Worm (Caenorhabditis elegans) whole organism, L1 larva: ENCODE measurements around the gene srx-60.

Source experiments
- C16A3.4 ChIP-seq: fragments of 150-350 bp; optimal IDR thresholded peaks from 2 replicates; lab custom pipeline; 2014; ENCODE audit warnings: missing biosample characterization, missing genetic modification characterization
- C34B4.2 ChIP-seq: sonication (generic microtip); optimal IDR thresholded peaks from 2 replicates; lab custom pipeline; 2017; ENCODE audit warnings: mild to moderate bottlenecking, missing genetic modification characterization, missing compliant biosample characterization
- aha-1 ChIP-seq: fragments of 150-350 bp; optimal IDR thresholded peaks from 2 replicates; lab custom pipeline; 2014; ENCODE audit warnings: missing biosample characterization, missing genetic modification characterization
- alr-1 ChIP-seq: fragments of 200-800 bp; sonication (Bioruptor generic); optimal IDR thresholded peaks from 2 replicates; lab custom pipeline; 2018; ENCODE audit warnings: borderline replicate concordance, mild to moderate bottlenecking, missing genetic modification characterization, missing compliant biosample characterization
- ama-1 ChIP-seq: fragments of 150-350 bp; optimal IDR thresholded peaks from 2 replicates; lab custom pipeline; 2014
- blmp-1 ChIP-seq: fragments of 150-350 bp; optimal IDR thresholded peaks from 2 replicates; lab custom pipeline; 2014; ENCODE audit warnings: missing biosample characterization, missing genetic modification characterization
- ceh-63 ChIP-seq: fragments of 200-800 bp; sonication (Bioruptor generic); optimal IDR thresholded peaks from 2 replicates; lab custom pipeline; 2018; ENCODE audit warnings: mild to moderate bottlenecking, missing genetic modification characterization, missing compliant biosample characterization
- ceh-8 ChIP-seq: fragments of 200-800 bp; sonication (Bioruptor generic); optimal IDR thresholded peaks from 2 replicates; lab custom pipeline; 2018; ENCODE audit warnings: mild to moderate bottlenecking, missing genetic modification characterization, moderate library complexity, missing compliant biosample characterization
- ces-1 ChIP-seq: fragments of 150-350 bp; optimal IDR thresholded peaks from 2 replicates; lab custom pipeline; 2014; ENCODE audit warnings: missing biosample characterization, missing genetic modification reagents, missing genetic modification characterization
- dpl-1 ChIP-seq, 3 experiments: fragments of 150-350 bp in 2 of 3; sonication (generic microtip) in 1 of 3; optimal IDR thresholded peaks; 2 replicates each; lab custom pipeline; 2014 to 2017; ENCODE audit warnings: missing biosample characterization in 3 of 3, missing genetic modification characterization in 3 of 3, missing genetic modification reagents in 3 of 3
- dsc-1 ChIP-seq: sonication (generic microtip); optimal IDR thresholded peaks from 2 replicates; lab custom pipeline; 2016; ENCODE audit warnings: mild to moderate bottlenecking, missing genetic modification characterization, missing compliant biosample characterization
- efl-1 ChIP-seq, 4 experiments: fragments of 150-350 bp; optimal IDR thresholded peaks in 3 of 4; peaks in 1 of 4; 1 replicate in 1 of 4; 2 replicates in 3 of 4; lab custom pipeline; 2014; ENCODE audit warnings: missing biosample characterization in 2 of 4, missing genetic modification characterization in 2 of 4, missing genetic modification reagents in 2 of 4
- efl-3 ChIP-seq: fragments of 200-800 bp; sonication (Bioruptor generic); optimal IDR thresholded peaks from 2 replicates; lab custom pipeline; 2018; ENCODE audit warnings: mild to moderate bottlenecking, missing genetic modification characterization, missing compliant biosample characterization
- egl-13 ChIP-seq: sonication (generic microtip); optimal IDR thresholded peaks from 2 replicates; lab custom pipeline; 2016; ENCODE audit warnings: missing genotype, missing genetic modification reagents, missing genetic modification characterization, missing compliant biosample characterization
- egl-27 ChIP-seq, 2 experiments: fragments of 150-350 bp in 1 of 2; sonication (generic microtip); optimal IDR thresholded peaks; 3 replicates each; lab custom pipeline; 2017 to 2018; ENCODE audit warnings: missing biosample characterization in 2 of 2, missing genetic modification characterization in 2 of 2, missing genetic modification reagents in 2 of 2
- elt-2 ChIP-seq: sonication (generic microtip); optimal IDR thresholded peaks from 2 replicates; lab custom pipeline; 2016; ENCODE audit warnings: missing genetic modification characterization, mild to moderate bottlenecking, inconsistent platforms, missing compliant biosample characterization, missing genetic modification reagents
- hpl-2 ChIP-seq: fragments of 150-350 bp; optimal IDR thresholded peaks from 2 replicates; lab custom pipeline; 2014; ENCODE audit warnings: missing biosample characterization, missing genetic modification reagents, missing genetic modification characterization
- irx-1 ChIP-seq: sonication (generic microtip); optimal IDR thresholded peaks from 2 replicates; lab custom pipeline; 2016; ENCODE audit warnings: missing genetic modification characterization, missing compliant biosample characterization
- isw-1 ChIP-seq: fragments of 200-800 bp; sonication (Bioruptor generic); IDR thresholded peaks from 2 replicates; pipeline ENCODE4 v1.3.6; 2022; ENCODE audit warnings: missing genetic modification characterization, missing compliant biosample characterization
- lin-39 ChIP-seq: fragments of 150-350 bp; optimal IDR thresholded peaks from 2 replicates; lab custom pipeline; 2014; ENCODE audit warnings: missing biosample characterization, missing genetic modification reagents, missing genetic modification characterization
- lir-3 ChIP-seq: sonication (generic microtip); optimal IDR thresholded peaks from 2 replicates; lab custom pipeline; 2016; ENCODE audit warnings: mild to moderate bottlenecking, missing genetic modification characterization, moderate library complexity, missing compliant biosample characterization; ENCODE audit not compliant: poor library complexity
- lsy-2 ChIP-seq, 2 experiments: fragments of 150-350 bp; optimal IDR thresholded peaks; 2 replicates each; lab custom pipeline; 2014; ENCODE audit warnings: missing biosample characterization in 2 of 2, missing genetic modification characterization in 2 of 2
- mab-9 ChIP-seq: fragments of 200-800 bp; sonication (Bioruptor generic); IDR thresholded peaks from 2 replicates; pipeline ENCODE4 v1.3.6; 2022; ENCODE audit warnings: missing genetic modification reagents, missing genetic modification characterization, missing compliant biosample characterization
- nhr-237 ChIP-seq: fragments of 150-350 bp; optimal IDR thresholded peaks from 2 replicates; lab custom pipeline; 2014; ENCODE audit warnings: missing biosample characterization, missing genetic modification characterization
- nhr-76 ChIP-seq: sonication (generic microtip); optimal IDR thresholded peaks from 2 replicates; lab custom pipeline; 2017; ENCODE audit warnings: missing biosample characterization, missing genetic modification characterization
- nhr-84 ChIP-seq: sonication (generic microtip); optimal IDR thresholded peaks from 2 replicates; lab custom pipeline; 2017; ENCODE audit warnings: missing biosample characterization, missing genetic modification characterization
- pqm-1 ChIP-seq: sonication (generic microtip); optimal IDR thresholded peaks from 3 replicates; lab custom pipeline; 2017; ENCODE audit warnings: missing biosample characterization, missing genetic modification characterization
- skn-1 ChIP-seq: fragments of 150-350 bp; optimal IDR thresholded peaks from 2 replicates; lab custom pipeline; 2014; ENCODE audit warnings: missing biosample characterization, missing genetic modification characterization
- snpc-4 ChIP-seq: fragments of 150-350 bp; optimal IDR thresholded peaks from 2 replicates; lab custom pipeline; 2014; ENCODE audit warnings: missing biosample characterization, missing genetic modification characterization
- snu-23 ChIP-seq: sonication (generic microtip); optimal IDR thresholded peaks from 2 replicates; lab custom pipeline; 2016; ENCODE audit warnings: missing genetic modification characterization, missing compliant biosample characterization
- sptf-1 ChIP-seq: fragments of 150-350 bp; optimal IDR thresholded peaks from 2 replicates; lab custom pipeline; 2014; ENCODE audit warnings: missing biosample characterization, missing genetic modification characterization
- tbx-2 ChIP-seq: sonication (generic microtip); optimal IDR thresholded peaks from 2 replicates; lab custom pipeline; 2016; ENCODE audit warnings: missing genetic modification characterization, missing compliant biosample characterization
- tlp-1 ChIP-seq: fragments of 150-350 bp; optimal IDR thresholded peaks from 2 replicates; lab custom pipeline; 2014; ENCODE audit warnings: missing biosample characterization, missing genetic modification characterization
- unc-98 ChIP-seq: fragments of 200-800 bp; sonication (Bioruptor generic); IDR thresholded peaks from 2 replicates; pipeline ENCODE4 v1.3.6; 2022; ENCODE audit warnings: missing genetic modification characterization, missing compliant biosample characterization
- xbp-1 ChIP-seq: sonication (generic microtip); optimal IDR thresholded peaks from 2 replicates; lab custom pipeline; 2016; ENCODE audit warnings: missing genetic modification characterization, missing compliant biosample characterization
- zag-1 ChIP-seq: fragments of 150-350 bp; optimal IDR thresholded peaks from 2 replicates; lab custom pipeline; 2014; ENCODE audit warnings: missing biosample characterization, missing genetic modification characterization
- zip-4 ChIP-seq: fragments of 200-800 bp; sonication (Bioruptor generic); optimal IDR thresholded peaks from 2 replicates; lab custom pipeline; 2018; ENCODE audit warnings: mild to moderate bottlenecking, missing genetic modification characterization, moderate library complexity, missing compliant biosample characterization
- ztf-4 ChIP-seq: fragments of 150-350 bp; optimal IDR thresholded peaks from 2 replicates; lab custom pipeline; 2014; ENCODE audit warnings: missing biosample characterization, missing genetic modification characterization

The srx-60 gene

DNA sequence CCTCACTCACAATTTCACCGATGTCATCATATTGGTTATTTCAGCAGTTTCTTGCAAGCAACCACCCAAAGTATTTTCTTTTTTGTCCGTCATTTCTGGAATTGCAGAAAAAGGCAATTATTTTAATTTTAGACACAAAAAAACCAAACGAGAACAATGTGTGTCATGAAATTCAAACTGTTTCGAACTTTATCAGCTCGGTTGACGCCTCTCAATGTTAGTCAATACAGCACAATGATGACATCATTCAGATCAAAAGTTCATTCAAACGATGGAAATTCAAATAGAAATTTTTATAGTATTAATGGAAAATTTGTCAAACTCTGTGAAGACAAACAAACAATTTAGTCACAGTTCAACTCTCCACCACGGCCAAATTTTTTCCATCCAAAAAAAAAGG lies 8.8 kb upstream of the srx-60 start, which contains the start of gene fbxa-105:
Gene fbxa-105 (minus strand): TSS at position 97 of the 400 bp plus-strand sequence.
- TF ChIP-seq nhr-84 (tag; lab: Kevin White, UChicago), result no peak
- no peak for TF ChIP-seq snpc-4 (tag; lab: Kevin White, UChicago)
- TF ChIP-seq hpl-2, result no peak
- peak; percentile 3 for TF ChIP-seq elt-2 (tag; lab: Kevin White, UChicago)
- TF ChIP-seq ama-1 (lab: Kevin White, UChicago), result no peak
- no peak for TF ChIP-seq lir-3 (tag; lab: Kevin White, UChicago)
- TF ChIP-seq pqm-1 (tag; lab: Kevin White, UChicago), result no peak
- TF ChIP-seq zag-1 (tag; lab: Kevin White, UChicago), result no peak
- no peak for TF ChIP-seq blmp-1 (tag; lab: Kevin White, UChicago)
- TF ChIP-seq efl-1 (optimal IDR thresholded peaks at IDR 0.05; lab: Kevin White, UChicago), result no peak
- peak in 1 of 2 experiments; percentile 19 for TF ChIP-seq efl-1 (GFP tag; optimal IDR thresholded peaks at IDR 0.05 in 1 of 2; lab: Kevin White, UChicago)
- no peak for TF ChIP-seq aha-1 (tag; lab: Kevin White, UChicago)
- TF ChIP-seq, all 84 proteins: peak for 2

DNA sequence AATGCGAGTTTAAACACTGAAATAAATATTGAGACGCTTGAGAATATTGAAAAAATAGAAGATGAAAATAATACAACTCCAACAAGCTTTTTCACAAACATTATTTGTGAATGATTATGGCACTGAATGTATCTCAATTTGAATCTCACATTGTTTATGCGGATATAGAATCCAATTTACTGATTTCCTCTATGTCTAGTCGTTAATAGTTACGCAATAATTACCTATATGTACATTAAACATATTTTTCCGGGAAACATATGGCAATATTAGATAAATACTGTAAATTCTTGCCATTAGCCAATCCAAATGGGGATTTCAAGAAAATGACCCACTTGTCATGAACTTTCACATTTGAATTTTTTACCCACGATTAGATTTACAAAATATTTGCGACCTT lies 5.3 kb upstream of the srx-60 start, which contains the start of gene srx-9:
Gene srx-9 (minus strand): TSS at position 101 of the 400 bp plus-strand sequence.
- TF ChIP-seq isw-1 (GFP tag; lab: Robert Waterston, UW) (no peak), tlp-1 (no peak), skn-1 (tag; lab: Kevin White, UChicago) (no peak), snpc-4 (tag; lab: Kevin White, UChicago) (no peak), efl-1 (optimal IDR thresholded peaks at IDR 0.05; lab: Kevin White, UChicago) (no peak), efl-1 (GFP tag; optimal IDR thresholded peaks at IDR 0.05 in 1 of 2; lab: Kevin White, UChicago) (no peak)

DNA sequence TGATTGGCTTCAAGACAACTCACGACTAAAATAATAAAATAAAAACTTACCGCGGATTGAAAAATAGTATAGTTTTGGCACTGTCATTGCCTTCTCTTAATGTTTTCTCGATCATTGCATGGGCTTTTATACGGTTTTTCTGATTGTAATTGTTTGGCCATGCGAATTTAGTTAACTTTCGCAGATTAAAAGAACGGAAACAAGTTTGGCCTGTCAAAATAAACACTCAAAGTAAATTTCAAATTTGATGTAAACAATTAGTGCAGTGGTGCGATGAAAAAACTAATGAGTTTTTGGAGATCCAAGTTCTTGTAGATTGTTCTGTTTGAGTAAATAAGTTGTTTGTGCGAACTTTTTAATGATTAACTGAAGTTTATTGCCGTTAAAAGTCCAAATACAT lies 1.5 kb upstream of the srx-60 start, which contains the start of gene gst-41:
Gene gst-41 (minus strand): TSS at position 101 of the 400 bp plus-strand sequence.
- TF ChIP-seq sptf-1, result no peak
- no peak for TF ChIP-seq ces-1
- no peak for TF ChIP-seq efl-1 (optimal IDR thresholded peaks at IDR 0.05; lab: Kevin White, UChicago)
- TF ChIP-seq efl-1 (GFP tag; optimal IDR thresholded peaks at IDR 0.05 in 1 of 2; lab: Kevin White, UChicago), result no peak
- TF ChIP-seq ceh-63 (GFP tag; lab: Kevin White, UChicago), result no peak
- TF ChIP-seq ceh-8, result no peak
- no peak for TF ChIP-seq egl-13
- TF ChIP-seq isw-1 (GFP tag; lab: Robert Waterston, UW), result no peak
- no peak for TF ChIP-seq ztf-4 (tag; lab: Kevin White, UChicago)
- TF ChIP-seq lsy-2 (tag; optimal IDR thresholded peaks at IDR 0.05; lab: Kevin White, UChicago), result no peak
- no peak for TF ChIP-seq tlp-1
- no peak for TF ChIP-seq xbp-1 (tag; lab: Kevin White, UChicago)
- no peak for TF ChIP-seq lir-3 (tag; lab: Kevin White, UChicago)
- no peak for TF ChIP-seq mab-9 (GFP tag; lab: Robert Waterston, UW)
- TF ChIP-seq C16A3.4 (tag; lab: Kevin White, UChicago), result no peak
- TF ChIP-seq unc-98, result no peak

DNA sequence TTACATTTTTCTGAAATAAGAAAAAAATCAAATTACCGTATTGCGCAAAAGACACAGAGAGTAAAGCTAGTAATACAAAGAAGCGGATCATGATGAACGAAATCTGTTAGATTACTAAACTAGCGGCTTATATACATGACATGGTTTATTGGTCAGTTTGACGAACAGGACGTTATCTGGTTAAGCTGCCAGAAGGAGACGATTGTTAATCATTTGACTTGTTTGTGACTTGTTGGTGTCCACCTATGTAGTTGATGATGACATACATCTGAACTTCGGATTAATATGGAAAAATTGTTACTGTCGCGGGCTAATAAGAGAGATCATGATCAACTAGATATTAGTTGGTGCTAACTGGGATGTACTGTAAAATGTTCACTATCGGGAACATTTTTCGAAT lies 593 bp upstream of the srx-60 start, which contains the start of gene cnc-9:
Gene cnc-9 (minus strand): TSS at position 101 of the 400 bp plus-strand sequence.
- TF ChIP-seq egl-27 (tag; optimal IDR thresholded peaks at IDR 0.05; lab: Kevin White, UChicago) (no peak), efl-1 (optimal IDR thresholded peaks at IDR 0.05; lab: Kevin White, UChicago) (no peak), efl-1 (GFP tag; optimal IDR thresholded peaks at IDR 0.05 in 1 of 2; lab: Kevin White, UChicago) (peak in 1 of 2 experiments; percentile 4)

DNA sequence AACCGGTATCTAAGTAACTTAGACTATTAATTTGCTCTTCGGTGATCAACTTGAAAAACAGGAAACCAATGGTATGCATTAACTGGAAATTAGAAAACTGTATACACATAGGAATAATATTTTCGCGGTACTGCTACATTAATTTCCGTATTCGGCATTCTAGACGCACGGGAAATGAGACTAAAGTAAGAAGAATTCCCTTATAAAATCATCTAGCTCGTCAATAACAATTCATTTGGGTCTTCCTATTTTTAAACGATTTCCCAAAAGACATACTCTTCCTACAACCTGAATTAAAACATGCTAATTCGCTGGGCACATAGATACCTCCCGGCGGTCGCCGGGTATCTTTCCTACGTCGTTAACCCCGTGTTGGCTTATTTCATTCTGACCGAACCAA lies 1.7 kb downstream of the srx-60 start, which contains the start of gene srj-13:
Gene srj-13 (plus strand): TSS at position 301 of the 400 bp plus-strand sequence.
- TF ChIP-seq tbx-2 (tag; lab: Kevin White, UChicago), result no peak
- no peak for TF ChIP-seq snu-23 (GFP tag; lab: Kevin White, UChicago)
- TF ChIP-seq irx-1 (tag; lab: Kevin White, UChicago), result no peak
- no peak for TF ChIP-seq xbp-1 (tag; lab: Kevin White, UChicago)
- TF ChIP-seq C16A3.4 (tag; lab: Kevin White, UChicago), result no peak
- TF ChIP-seq dsc-1 (tag; lab: Kevin White, UChicago), result no peak
- TF ChIP-seq, all 84 proteins: peak for 0

DNA sequence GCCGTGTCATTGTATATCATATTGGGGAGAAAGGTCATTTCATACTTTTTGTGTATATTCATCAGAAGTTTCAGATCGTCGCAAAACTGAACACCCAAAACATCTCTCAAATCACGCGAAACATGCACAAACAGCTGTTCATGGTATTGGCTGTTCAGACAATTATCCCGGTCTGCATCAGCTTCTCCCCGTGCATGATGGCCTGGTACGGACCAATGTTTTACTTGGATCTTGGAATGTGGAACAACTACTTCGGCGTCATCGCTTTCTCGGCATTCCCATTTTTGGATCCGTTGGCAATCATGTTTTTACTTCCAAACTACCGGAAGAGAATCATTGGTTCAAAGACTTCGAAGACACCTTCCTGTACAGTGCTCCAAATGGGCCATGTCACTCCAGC lies 2.8 kb downstream of the srx-60 start:
- no peak for TF ChIP-seq skn-1 (tag; lab: Kevin White, UChicago)
- TF ChIP-seq lin-39 (tag; lab: Kevin White, UChicago), result no peak
- TF ChIP-seq ces-1, result no peak
- no peak for TF ChIP-seq tbx-2 (tag; lab: Kevin White, UChicago)
- no peak for TF ChIP-seq pqm-1 (tag; lab: Kevin White, UChicago)
- no peak for TF ChIP-seq efl-3 (GFP tag; lab: Kevin White, UChicago)
- TF ChIP-seq C34B4.2 (tag; lab: Kevin White, UChicago), result no peak
- no peak for TF ChIP-seq nhr-76
- TF ChIP-seq lir-3 (tag; lab: Kevin White, UChicago), result no peak
- TF ChIP-seq egl-27 (tag; optimal IDR thresholded peaks at IDR 0.05; lab: Kevin White, UChicago), result no peak
- TF ChIP-seq zip-4, result no peak
- TF ChIP-seq mab-9 (GFP tag; lab: Robert Waterston, UW), result no peak
- no peak for TF ChIP-seq dpl-1 (GFP tag; optimal IDR thresholded peaks at IDR 0.05; lab: Kevin White, UChicago)
- TF ChIP-seq nhr-237, result no peak
- TF ChIP-seq ceh-8, result no peak
- TF ChIP-seq alr-1 (tag; lab: Kevin White, UChicago), result no peak
